Fruit fly (Drosophila melanogaster) whole organism, embryonic: Measurements from ENCODE around the gene CG17032.

Experiments
- CG10267 ChIP-seq: fragments of 200-800 bp; sonication (Bioruptor generic); optimal IDR thresholded peaks from 2 replicates; lab custom pipeline; 2018; ENCODE audit warnings: missing biosample characterization, mild to moderate bottlenecking, missing genetic modification characterization, moderate library complexity
- CG10654 ChIP-seq: fragments of 200-800 bp; sonication (Bioruptor generic); optimal IDR thresholded peaks from 2 replicates; lab custom pipeline; 2016; ENCODE audit warnings: missing biosample characterization, missing genetic modification characterization
- CG11085 ChIP-seq: fragments of 200-800 bp; sonication (Bioruptor generic); IDR thresholded peaks from 2 replicates; pipeline ENCODE4 v1.3.6; 2022; ENCODE audit warnings: missing biosample characterization, missing genetic modification characterization
- CG13287 ChIP-seq: fragments of 200-800 bp; sonication (Bioruptor generic); IDR thresholded peaks from 2 replicates; pipeline ENCODE4 v1.3.6; 2022; ENCODE audit warnings: missing biosample characterization, missing genetic modification characterization; ENCODE audit not compliant: partially characterized antibody
- CG13775 ChIP-seq: fragments of 200-800 bp; sonication (Bioruptor generic); optimal IDR thresholded peaks from 3 replicates; lab custom pipeline; 2017; ENCODE audit warnings: missing biosample characterization, mild to moderate bottlenecking, missing genetic modification characterization
- CG15514 ChIP-seq: fragments of 200-800 bp; sonication (Bioruptor generic); optimal IDR thresholded peaks from 3 replicates; lab custom pipeline; 2017; ENCODE audit warnings: missing biosample characterization, missing genetic modification characterization, mild to moderate bottlenecking, moderate library complexity, missing genetic modification reagents
- CG16863 ChIP-seq: fragments of 200-800 bp; sonication (Bioruptor generic); optimal IDR thresholded peaks from 3 replicates; lab custom pipeline; 2016; ENCODE audit warnings: missing biosample characterization, missing genetic modification characterization
- CG17186 ChIP-seq: fragments of 200-800 bp; sonication (Bioruptor generic); optimal IDR thresholded peaks from 3 replicates; lab custom pipeline; 2017; ENCODE audit warnings: missing biosample characterization, missing genetic modification reagents, missing genetic modification characterization
- CG17802 ChIP-seq: fragments of 200-800 bp; sonication (Bioruptor generic); optimal IDR thresholded peaks from 2 replicates; lab custom pipeline; 2018; ENCODE audit warnings: missing biosample characterization, mild to moderate bottlenecking, missing genetic modification characterization, moderate library complexity
- CG2199 ChIP-seq: fragments of 200-800 bp; sonication (Bioruptor generic); IDR thresholded peaks from 3 replicates; pipeline ENCODE4 v1.3.6; 2022; ENCODE audit warnings: missing biosample characterization, missing genetic modification characterization
- CG2202 ChIP-seq: fragments of 200-800 bp; sonication (Bioruptor generic); optimal IDR thresholded peaks from 2 replicates; lab custom pipeline; 2018; ENCODE audit warnings: missing biosample characterization, mild to moderate bottlenecking, missing genetic modification characterization
- CG32532 ChIP-seq: fragments of 200-800 bp; sonication (Bioruptor generic); IDR thresholded peaks from 2 replicates; pipeline ENCODE4 v1.3.6; 2022; ENCODE audit warnings: missing biosample characterization, missing genetic modification characterization
- CG3281 ChIP-seq: fragments of 200-800 bp; sonication (Bioruptor generic); optimal IDR thresholded peaks from 3 replicates; lab custom pipeline; 2017; ENCODE audit warnings: missing biosample characterization, mild to moderate bottlenecking, missing genetic modification characterization
- CG7271 ChIP-seq: fragments of 200-800 bp; sonication (Bioruptor generic); optimal IDR thresholded peaks from 2 replicates; lab custom pipeline; 2018; ENCODE audit warnings: missing biosample characterization, mild to moderate bottlenecking, missing genetic modification characterization, moderate library complexity
- CG7556 ChIP-seq: fragments of 200-800 bp; sonication (Bioruptor generic); optimal IDR thresholded peaks from 2 replicates; lab custom pipeline; 2017; ENCODE audit warnings: missing biosample characterization, mild to moderate bottlenecking, missing genetic modification characterization
- CG8281 ChIP-seq: fragments of 200-800 bp; sonication (Bioruptor generic); optimal IDR thresholded peaks from 2 replicates; lab custom pipeline; 2018; ENCODE audit warnings: missing biosample characterization, mild to moderate bottlenecking, missing genetic modification characterization, moderate library complexity
- CG8765 ChIP-seq: fragments of 200-800 bp; sonication (Bioruptor generic); IDR thresholded peaks from 2 replicates; pipeline ENCODE4 v1.3.6; 2022; ENCODE audit warnings: missing biosample characterization, missing genetic modification characterization
- CG8944 ChIP-seq: fragments of 200-800 bp; sonication (Bioruptor generic); optimal IDR thresholded peaks from 3 replicates; lab custom pipeline; 2016; ENCODE audit warnings: missing biosample characterization, missing genetic modification characterization
- CG9932 ChIP-seq: fragments of 200-800 bp; sonication (Bioruptor generic); IDR thresholded peaks from 2 replicates; pipeline ENCODE4 v1.3.6; 2022; ENCODE audit warnings: missing biosample characterization, missing genetic modification characterization
- Ets97D ChIP-seq: fragments of 200-800 bp; sonication (Bioruptor generic); optimal IDR thresholded peaks from 3 replicates; lab custom pipeline; 2016; ENCODE audit warnings: missing biosample characterization, missing genetic modification characterization
- Fer1 ChIP-seq: fragments of 200-800 bp; sonication (Bioruptor generic); optimal IDR thresholded peaks from 2 replicates; lab custom pipeline; 2017; ENCODE audit warnings: missing biosample characterization, mild to moderate bottlenecking, missing genetic modification characterization
- HLH4C ChIP-seq: fragments of 200-800 bp; sonication (Bioruptor generic); IDR thresholded peaks from 3 replicates; pipeline ENCODE4 v1.3.6; 2022; ENCODE audit warnings: missing biosample characterization, missing genetic modification characterization; ENCODE audit not compliant: partially characterized antibody
- HmgZ ChIP-seq: fragments of 200-800 bp; sonication (Bioruptor generic); optimal IDR thresholded peaks from 2 replicates; lab custom pipeline; 2018; ENCODE audit warnings: missing biosample characterization, mild to moderate bottlenecking, missing genetic modification characterization
- Lhr ChIP-seq: fragments of 200-800 bp; sonication (Bioruptor generic); optimal IDR thresholded peaks from 3 replicates; lab custom pipeline; 2017; ENCODE audit warnings: mild to moderate bottlenecking, missing biosample characterization, missing genetic modification reagents, missing genetic modification characterization
- Neu2 ChIP-seq: fragments of 200-800 bp; sonication (Bioruptor generic); optimal IDR thresholded peaks from 3 replicates; lab custom pipeline; 2016; ENCODE audit warnings: missing biosample characterization, missing genetic modification characterization, borderline replicate concordance
- Nf-YA ChIP-seq: fragments of 200-800 bp; sonication (Bioruptor generic); IDR thresholded peaks from 2 replicates; pipeline ENCODE4 v1.3.6; 2022; ENCODE audit warnings: missing biosample characterization, missing genetic modification characterization
- Oaz ChIP-seq: fragments of 200-800 bp; sonication (Bioruptor generic); IDR thresholded peaks from 2 replicates; pipeline ENCODE4 v1.3.6; 2022; ENCODE audit warnings: missing biosample characterization, missing genetic modification characterization
- Rfx ChIP-seq: fragments of 200-800 bp; sonication (Bioruptor generic); IDR thresholded peaks from 2 replicates; pipeline ENCODE4 v1.3.6; 2022; ENCODE audit warnings: missing biosample characterization, missing genetic modification characterization
- Sox102F ChIP-seq: fragments of 200-800 bp; sonication (Bioruptor generic); optimal IDR thresholded peaks from 2 replicates; lab custom pipeline; 2018; ENCODE audit warnings: missing biosample characterization, mild to moderate bottlenecking, missing genetic modification characterization, moderate library complexity
- ap ChIP-seq: fragments of 200-800 bp; sonication (Bioruptor generic); IDR thresholded peaks from 2 replicates; pipeline ENCODE4 v1.3.6; 2022; ENCODE audit warnings: missing biosample characterization, missing genetic modification characterization
- ara ChIP-seq: fragments of 200-800 bp; sonication (Bioruptor generic); IDR thresholded peaks from 2 replicates; pipeline ENCODE4 v1.3.6; 2022; ENCODE audit warnings: missing biosample characterization, missing genetic modification characterization
- bab2 ChIP-seq: fragments of 200-800 bp; sonication (Bioruptor generic); optimal IDR thresholded peaks from 2 replicates; lab custom pipeline; 2016; ENCODE audit warnings: missing biosample characterization, missing genetic modification characterization
- crc ChIP-seq: fragments of 200-800 bp; sonication (Bioruptor generic); optimal IDR thresholded peaks from 2 replicates; lab custom pipeline; 2016; ENCODE audit warnings: missing biosample characterization, missing genetic modification characterization
- danr ChIP-seq: fragments of 200-800 bp; sonication (Bioruptor generic); IDR thresholded peaks from 2 replicates; pipeline ENCODE4 v1.3.6; 2022; ENCODE audit warnings: missing biosample characterization, missing genetic modification characterization
- esg ChIP-seq: fragments of 200-800 bp; sonication (Bioruptor generic); conservative IDR thresholded peaks from 2 replicates; pipeline ENCODE4 v1.3.6; 2022; ENCODE audit warnings: missing biosample characterization, missing genetic modification characterization
- fd102C ChIP-seq: fragments of 200-800 bp; sonication (Bioruptor generic); optimal IDR thresholded peaks from 2 replicates; lab custom pipeline; 2018; ENCODE audit warnings: missing biosample characterization, mild to moderate bottlenecking, missing genetic modification characterization, moderate library complexity
- grau ChIP-seq: fragments of 200-800 bp; optimal IDR thresholded peaks from 3 replicates; lab custom pipeline; 2019; ENCODE audit warnings: missing biosample characterization, mild to moderate bottlenecking, missing genetic modification characterization, moderate library complexity
- gro ChIP-seq: fragments of 200-800 bp; sonication (Bioruptor generic); optimal IDR thresholded peaks from 2 replicates; lab custom pipeline; 2016; ENCODE audit warnings: missing biosample characterization, missing genetic modification characterization
- hth ChIP-seq: fragments of >200 bp; optimal IDR thresholded peaks from 2 replicates; lab custom pipeline; 2017; ENCODE audit warnings: inconsistent platforms
- inv ChIP-seq: fragments of 200-800 bp; sonication (Bioruptor generic); IDR thresholded peaks from 2 replicates; pipeline ENCODE4 v1.3.6; 2022; ENCODE audit warnings: missing biosample characterization, missing genetic modification characterization; ENCODE audit not compliant: partially characterized antibody
- jigr1 ChIP-seq: fragments of 200-800 bp; sonication (Bioruptor generic); IDR thresholded peaks from 3 replicates; pipeline ENCODE4 v1.3.6; 2022; ENCODE audit warnings: missing biosample characterization, missing genetic modification characterization
- kah ChIP-seq: fragments of 200-800 bp; sonication (Bioruptor generic); optimal IDR thresholded peaks from 2 replicates; lab custom pipeline; 2018; ENCODE audit warnings: missing biosample characterization, mild to moderate bottlenecking, missing genetic modification characterization
- kni ChIP-seq: fragments of 200-800 bp; sonication (Bioruptor generic); optimal IDR thresholded peaks from 3 replicates; lab custom pipeline; 2017; ENCODE audit warnings: mild to moderate bottlenecking, missing biosample characterization, missing genetic modification reagents, missing genetic modification characterization
- mld ChIP-seq: fragments of 200-800 bp; sonication (Bioruptor generic); IDR thresholded peaks from 3 replicates; pipeline ENCODE4 v1.3.6; 2022; ENCODE audit warnings: missing biosample characterization, missing genetic modification characterization; ENCODE audit not compliant: partially characterized antibody
- p53 ChIP-seq: fragments of 200-800 bp; sonication (Bioruptor generic); optimal IDR thresholded peaks from 2 replicates; lab custom pipeline; 2016; ENCODE audit warnings: missing biosample characterization, missing genetic modification characterization
- pho ChIP-seq: fragments of 200-800 bp; sonication (Bioruptor generic); optimal IDR thresholded peaks from 2 replicates; lab custom pipeline; 2016; ENCODE audit warnings: missing biosample characterization, missing genetic modification characterization
- repo ChIP-seq: fragments of 200-800 bp; sonication (Bioruptor generic); optimal IDR thresholded peaks from 2 replicates; lab custom pipeline; 2016; ENCODE audit warnings: missing biosample characterization, missing genetic modification characterization
- sd ChIP-seq: fragments of 200-800 bp; sonication (Bioruptor generic); optimal IDR thresholded peaks from 3 replicates; lab custom pipeline; 2018; ENCODE audit warnings: missing biosample characterization, mild to moderate bottlenecking, missing genetic modification characterization, moderate library complexity
- slou ChIP-seq: fragments of 200-800 bp; sonication (Bioruptor generic); optimal IDR thresholded peaks from 3 replicates; lab custom pipeline; 2016; ENCODE audit warnings: missing biosample characterization, missing genetic modification characterization
- tgo ChIP-seq: fragments of 200-800 bp; sonication (Bioruptor generic); IDR thresholded peaks from 3 replicates; pipeline ENCODE4 v1.3.6; 2022; ENCODE audit warnings: missing biosample characterization, missing genetic modification characterization
- tup ChIP-seq: fragments of 200-800 bp; sonication (Bioruptor generic); optimal IDR thresholded peaks from 2 replicates; lab custom pipeline; 2016; ENCODE audit warnings: missing biosample characterization, mild to moderate bottlenecking, missing genetic modification characterization, moderate library complexity
- unpg ChIP-seq: fragments of 200-800 bp; sonication (Bioruptor generic); optimal IDR thresholded peaks from 3 replicates; lab custom pipeline; 2018; ENCODE audit warnings: missing biosample characterization, mild to moderate bottlenecking, missing genetic modification characterization, moderate library complexity

Gene CG17032

DNA sequence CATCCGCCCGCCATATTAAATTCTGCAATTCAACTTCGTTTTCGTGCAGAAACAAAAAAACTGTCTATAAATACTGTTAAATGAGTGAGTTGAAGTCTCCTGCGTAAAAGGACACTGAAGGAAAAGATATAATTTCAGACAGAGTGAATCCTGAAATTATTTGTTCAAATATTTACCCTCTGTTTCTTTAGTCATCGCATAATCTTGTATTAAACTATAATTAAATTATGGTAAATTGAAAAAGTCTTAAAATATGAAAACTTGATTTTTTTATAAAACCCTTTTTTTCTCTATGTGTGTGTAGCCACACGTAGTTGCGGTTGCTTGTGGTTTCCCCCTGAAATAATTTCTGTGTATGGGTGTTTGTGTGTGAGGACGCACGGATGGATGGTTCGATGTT is 35.3 kb upstream of the CG17032 start (continued):
- TF ChIP-seq kah (GFP tag; lab: Kevin White, UChicago): no peak
- TF ChIP-seq Rfx (GFP tag; lab: Robert Waterston, UW): peak; percentile 38
- no peak for TF ChIP-seq tup
- no peak for TF ChIP-seq CG16863 (GFP tag; lab: Kevin White, UChicago)
- no peak for TF ChIP-seq CG7271
- no peak for TF ChIP-seq Lhr (GFP tag; lab: Kevin White, UChicago)
- TF ChIP-seq HLH4C (GFP tag; lab: Robert Waterston, UW): no peak
- TF ChIP-seq CG10267 (tag; lab: Kevin White, UChicago): peak; percentile 36
- TF ChIP-seq CG8281: no peak
- TF ChIP-seq kni (GFP tag; lab: Kevin White, UChicago): no peak
- TF ChIP-seq CG8765 (GFP tag; lab: Robert Waterston, UW): no peak
- no peak for TF ChIP-seq bab2
- TF ChIP-seq Oaz (GFP tag; lab: Robert Waterston, UW): no peak
- no peak for TF ChIP-seq Nf-YA
- peak; percentile 66 for TF ChIP-seq Fer1
- no peak for TF ChIP-seq sd
- TF ChIP-seq CG7556 (GFP tag; lab: Kevin White, UChicago): peak; percentile 40
- no peak for TF ChIP-seq esg
- TF ChIP-seq fd102C (GFP tag; lab: Kevin White, UChicago): no peak
- TF ChIP-seq jigr1 (GFP tag; lab: Robert Waterston, UW): no peak
- TF ChIP-seq CG15514 (GFP tag; lab: Kevin White, UChicago): peak; percentile 16
- TF ChIP-seq inv (GFP tag; lab: Robert Waterston, UW): no peak
- no peak for TF ChIP-seq crc (GFP tag; lab: Kevin White, UChicago)
- peak; percentile 34; the same call in 1 of the 2 replicates for TF ChIP-seq CG32532
- TF ChIP-seq gro (GFP tag; lab: Kevin White, UChicago): peak; percentile 13
- TF ChIP-seq CG3281: peak; percentile 33
- TF ChIP-seq CG17186 (GFP tag; lab: Kevin White, UChicago): no peak
- TF ChIP-seq Sox102F (GFP tag; lab: Kevin White, UChicago): peak; percentile 47
- no peak for TF ChIP-seq ap (GFP tag; lab: Robert Waterston, UW)
- TF ChIP-seq danr: no peak
- TF ChIP-seq Ets97D (GFP tag; lab: Kevin White, UChicago): no peak
- no peak for TF ChIP-seq pho
- TF ChIP-seq tgo: peak; percentile 31; the same call in 1 of the 3 replicates
- TF ChIP-seq CG17802 (tag; lab: Kevin White, UChicago): no peak
- no peak for TF ChIP-seq CG8944
- no peak for TF ChIP-seq repo (GFP tag; lab: Kevin White, UChicago)
- TF ChIP-seq hth: no peak
- no peak; the same call in 1 of the 2 replicates for TF ChIP-seq CG9932 (GFP tag; lab: Robert Waterston, UW)
- TF ChIP-seq grau (tag; lab: Kevin White, UChicago): peak; percentile 61
- no peak for TF ChIP-seq p53 (GFP tag; lab: Kevin White, UChicago)
- TF ChIP-seq mld: no peak
- peak; percentile 48 for TF ChIP-seq unpg (GFP tag; lab: Kevin White, UChicago)
- no peak for TF ChIP-seq CG11085 (GFP tag; lab: Robert Waterston, UW)
- no peak for TF ChIP-seq CG2199 (GFP tag; lab: Robert Waterston, UW)
- TF ChIP-seq ara (GFP tag; lab: Robert Waterston, UW): no peak
- TF ChIP-seq CG13775 (GFP tag; lab: Kevin White, UChicago): no peak
- no peak for TF ChIP-seq CG13287 (GFP tag; lab: Robert Waterston, UW)
- no peak for TF ChIP-seq Neu2
- no peak for TF ChIP-seq CG10654 (GFP tag; lab: Kevin White, UChicago)
- TF ChIP-seq CG2202: no peak
- no peak for TF ChIP-seq slou
- no peak for TF ChIP-seq HmgZ (tag; lab: Kevin White, UChicago)
